Fruit fly (Drosophila melanogaster) Kc167 (cell line): ENCODE measurements around the gene Unr.

Experiments used
- h ChIP-seq: fragments of >200 bp; optimal IDR thresholded peaks from 3 replicates; lab custom pipeline; 2018; ENCODE audit warnings: missing external identifiers
- psq ChIP-seq: fragments of >200 bp; optimal IDR thresholded peaks from 2 replicates; lab custom pipeline; 2017; ENCODE audit warnings: missing external identifiers

- TF ChIP-seq psq (lab: Kevin White, UChicago) (no peak), h (lab: Kevin White, UChicago) (no peak)
Observed at dm6 chr3L:8405123-8405522, 37.1 kb downstream of the Unr start, which contains the start of the genes Tpt, mkg-p and CG13667.
